Fruit fly (Drosophila melanogaster) whole organism, embryonic: Measurements from ENCODE around the gene Uxt.

ENCODE experiments used
- B-H2 ChIP-seq: fragments of 200-800 bp; sonication (Bioruptor generic); optimal IDR thresholded peaks from 2 replicates; lab custom pipeline; 2018; ENCODE audit warnings: missing biosample characterization, mild to moderate bottlenecking, missing genetic modification characterization
- Bteb2 ChIP-seq: fragments of 200-800 bp; sonication (Bioruptor generic); optimal IDR thresholded peaks from 2 replicates; lab custom pipeline; 2016; ENCODE audit warnings: missing biosample characterization, missing genetic modification characterization
- CG10979 ChIP-seq: fragments of 200-800 bp; sonication (Bioruptor generic); optimal IDR thresholded peaks from 2 replicates; lab custom pipeline; 2018; ENCODE audit warnings: missing biosample characterization, mild to moderate bottlenecking, missing genetic modification characterization, moderate library complexity
- CG12391 ChIP-seq: fragments of 200-800 bp; sonication (Bioruptor generic); optimal IDR thresholded peaks from 3 replicates; lab custom pipeline; 2018; ENCODE audit warnings: missing biosample characterization, mild to moderate bottlenecking, missing genetic modification characterization, moderate library complexity
- CG12942 ChIP-seq: fragments of 200-800 bp; sonication (Bioruptor generic); optimal IDR thresholded peaks from 3 replicates; lab custom pipeline; 2016; ENCODE audit warnings: missing biosample characterization, missing genetic modification characterization
- CG13287 ChIP-seq: fragments of 200-800 bp; sonication (Bioruptor generic); IDR thresholded peaks from 2 replicates; pipeline ENCODE4 v1.3.6; 2022; ENCODE audit warnings: missing biosample characterization, missing genetic modification characterization; ENCODE audit not compliant: partially characterized antibody
- CG15011 ChIP-seq: fragments of 200-800 bp; sonication (Bioruptor generic); optimal IDR thresholded peaks from 3 replicates; lab custom pipeline; 2018; ENCODE audit warnings: missing biosample characterization, mild to moderate bottlenecking, missing genetic modification characterization
- CG17912 ChIP-seq: fragments of 200-800 bp; sonication (Bioruptor generic); optimal IDR thresholded peaks from 2 replicates; lab custom pipeline; 2018; ENCODE audit warnings: missing biosample characterization, mild to moderate bottlenecking, missing genetic modification characterization
- CG18011 ChIP-seq: fragments of 200-800 bp; sonication (Bioruptor generic); optimal IDR thresholded peaks from 2 replicates; lab custom pipeline; 2017; ENCODE audit warnings: missing biosample characterization, missing genetic modification characterization, mild to moderate bottlenecking, moderate library complexity, missing genotype
- CG2199 ChIP-seq: fragments of 200-800 bp; sonication (Bioruptor generic); IDR thresholded peaks from 3 replicates; pipeline ENCODE4 v1.3.6; 2022; ENCODE audit warnings: missing biosample characterization, missing genetic modification characterization
- CG2712 ChIP-seq: fragments of 200-800 bp; optimal IDR thresholded peaks from 3 replicates; lab custom pipeline; 2019; ENCODE audit warnings: missing biosample characterization, mild to moderate bottlenecking, missing genetic modification characterization, moderate library complexity
- CG31365 ChIP-seq: fragments of 200-800 bp; sonication (Bioruptor generic); optimal IDR thresholded peaks from 2 replicates; lab custom pipeline; 2018; ENCODE audit warnings: missing biosample characterization, mild to moderate bottlenecking, missing genetic modification characterization
- CG3838 ChIP-seq: fragments of 200-800 bp; sonication (Bioruptor generic); optimal IDR thresholded peaks from 3 replicates; lab custom pipeline; 2016; ENCODE audit warnings: missing biosample characterization, missing genetic modification characterization
- CG3995 ChIP-seq: fragments of 200-800 bp; sonication (Bioruptor generic); optimal IDR thresholded peaks from 3 replicates; lab custom pipeline; 2016; ENCODE audit warnings: missing biosample characterization, missing genetic modification characterization
- CG42726 ChIP-seq: fragments of 200-800 bp; sonication (Bioruptor generic); IDR thresholded peaks from 2 replicates; pipeline ENCODE4 v1.3.6; 2022; ENCODE audit warnings: missing biosample characterization, missing genetic modification characterization; ENCODE audit not compliant: partially characterized antibody
- CG6765 ChIP-seq: fragments of 200-800 bp; sonication (Bioruptor generic); optimal IDR thresholded peaks from 3 replicates; lab custom pipeline; 2017; ENCODE audit warnings: missing biosample characterization, mild to moderate bottlenecking, missing genetic modification characterization
- CG7271 ChIP-seq: fragments of 200-800 bp; sonication (Bioruptor generic); optimal IDR thresholded peaks from 2 replicates; lab custom pipeline; 2018; ENCODE audit warnings: missing biosample characterization, mild to moderate bottlenecking, missing genetic modification characterization, moderate library complexity
- CG7556 ChIP-seq: fragments of 200-800 bp; sonication (Bioruptor generic); optimal IDR thresholded peaks from 2 replicates; lab custom pipeline; 2017; ENCODE audit warnings: missing biosample characterization, mild to moderate bottlenecking, missing genetic modification characterization
- CG7786 ChIP-seq: fragments of 200-800 bp; sonication (Bioruptor generic); optimal IDR thresholded peaks from 2 replicates; lab custom pipeline; 2016; ENCODE audit warnings: missing biosample characterization, missing genetic modification characterization
- CG9609 ChIP-seq: fragments of 200-800 bp; sonication (Bioruptor generic); optimal IDR thresholded peaks from 3 replicates; lab custom pipeline; 2016; ENCODE audit warnings: missing biosample characterization, missing genetic modification characterization
- CG9932 ChIP-seq: fragments of 200-800 bp; sonication (Bioruptor generic); IDR thresholded peaks from 2 replicates; pipeline ENCODE4 v1.3.6; 2022; ENCODE audit warnings: missing biosample characterization, missing genetic modification characterization
- Camta ChIP-seq: fragments of 200-800 bp; sonication (Bioruptor generic); optimal IDR thresholded peaks from 2 replicates; lab custom pipeline; 2016; ENCODE audit warnings: missing biosample characterization, missing genetic modification characterization
- Chrac-16 ChIP-seq: fragments of 200-800 bp; sonication (Bioruptor generic); optimal IDR thresholded peaks from 3 replicates; lab custom pipeline; 2016; ENCODE audit warnings: missing biosample characterization, missing genetic modification characterization
- D ChIP-seq, 2 experiments: fragments of 200-800 bp in 1 of 2; fragments of >200 bp in 1 of 2; sonication (Bioruptor generic) in 1 of 2; optimal IDR thresholded peaks; 2 replicates in 1 of 2; 3 replicates in 1 of 2; lab custom pipeline; 2017; ENCODE audit warnings: mild to moderate bottlenecking in 1 of 2, missing biosample characterization in 1 of 2, missing genetic modification characterization in 1 of 2, missing genetic modification reagents in 1 of 2
- Dref ChIP-seq: fragments of 200-800 bp; sonication (Bioruptor generic); IDR thresholded peaks from 2 replicates; pipeline ENCODE4 v1.3.6; 2022; ENCODE audit warnings: missing biosample characterization, missing genetic modification characterization
- ERR ChIP-seq: fragments of 200-800 bp; sonication (Bioruptor generic); optimal IDR thresholded peaks from 2 replicates; lab custom pipeline; 2016; ENCODE audit warnings: missing biosample characterization, missing genetic modification characterization
- Hr3 ChIP-seq: fragments of 200-800 bp; sonication (Bioruptor generic); optimal IDR thresholded peaks from 3 replicates; lab custom pipeline; 2016; ENCODE audit warnings: missing biosample characterization, missing genetic modification characterization
- Hr78 ChIP-seq, 2 experiments: fragments of 200-800 bp in 1 of 2; fragments of >200 bp in 1 of 2; sonication (Bioruptor generic) in 1 of 2; optimal IDR thresholded peaks; 2 replicates each; lab custom pipeline; 2017 to 2019; ENCODE audit warnings: missing biosample characterization in 2 of 2, missing genetic modification characterization in 2 of 2, mild to moderate bottlenecking in 1 of 2, moderate library complexity in 1 of 2
- MESR4 ChIP-seq: fragments of 200-800 bp; sonication (Bioruptor generic); optimal IDR thresholded peaks from 2 replicates; lab custom pipeline; 2018; ENCODE audit warnings: missing biosample characterization, mild to moderate bottlenecking, missing genetic modification characterization, moderate library complexity
- Max ChIP-seq: fragments of 200-800 bp; sonication (Bioruptor generic); optimal IDR thresholded peaks from 2 replicates; lab custom pipeline; 2016; ENCODE audit warnings: missing biosample characterization, mild to moderate bottlenecking, missing genetic modification characterization
- Nf-YA ChIP-seq: fragments of 200-800 bp; sonication (Bioruptor generic); IDR thresholded peaks from 2 replicates; pipeline ENCODE4 v1.3.6; 2022; ENCODE audit warnings: missing biosample characterization, missing genetic modification characterization
- Oli ChIP-seq: fragments of 200-800 bp; sonication (Bioruptor generic); optimal IDR thresholded peaks from 2 replicates; lab custom pipeline; 2018; ENCODE audit warnings: missing biosample characterization, mild to moderate bottlenecking, missing genetic modification characterization, moderate library complexity
- Spps ChIP-seq: fragments of 200-800 bp; sonication (Bioruptor generic); optimal IDR thresholded peaks from 2 replicates; lab custom pipeline; 2018; ENCODE audit warnings: missing biosample characterization, mild to moderate bottlenecking, missing genetic modification characterization
- TFAM ChIP-seq: fragments of 200-800 bp; sonication (Bioruptor generic); optimal IDR thresholded peaks from 2 replicates; lab custom pipeline; 2017; ENCODE audit warnings: missing biosample characterization, missing genetic modification characterization, inconsistent platforms
- cas ChIP-seq: fragments of 200-800 bp; sonication (Bioruptor generic); IDR thresholded peaks from 2 replicates; pipeline ENCODE4 v1.3.6; 2022; ENCODE audit warnings: missing biosample characterization, missing genetic modification characterization
- crp ChIP-seq, 2 experiments: fragments of 200-800 bp; sonication (Bioruptor generic); optimal IDR thresholded peaks; 2 replicates in 1 of 2; 3 replicates in 1 of 2; lab custom pipeline; 2017; ENCODE audit warnings: missing biosample characterization in 2 of 2, missing genetic modification characterization in 2 of 2, mild to moderate bottlenecking in 1 of 2, moderate library complexity in 1 of 2
- dm ChIP-seq: fragments of 200-800 bp; sonication (Bioruptor generic); optimal IDR thresholded peaks from 3 replicates; lab custom pipeline; 2016; ENCODE audit warnings: missing biosample characterization, missing genetic modification characterization
- fd96Cb ChIP-seq: fragments of 200-800 bp; sonication (Bioruptor generic); optimal IDR thresholded peaks from 2 replicates; lab custom pipeline; 2018; ENCODE audit warnings: missing biosample characterization, mild to moderate bottlenecking, missing genetic modification characterization, moderate library complexity
- gce ChIP-seq: fragments of 200-800 bp; sonication (Bioruptor generic); IDR thresholded peaks from 3 replicates; pipeline ENCODE4 v1.3.6; 2022; ENCODE audit warnings: missing biosample characterization, missing genetic modification characterization
- grau ChIP-seq: fragments of 200-800 bp; optimal IDR thresholded peaks from 3 replicates; lab custom pipeline; 2019; ENCODE audit warnings: missing biosample characterization, mild to moderate bottlenecking, missing genetic modification characterization, moderate library complexity
- gro ChIP-seq: fragments of 200-800 bp; sonication (Bioruptor generic); optimal IDR thresholded peaks from 2 replicates; lab custom pipeline; 2016; ENCODE audit warnings: missing biosample characterization, missing genetic modification characterization
- lmd ChIP-seq: fragments of 200-800 bp; sonication (Bioruptor generic); IDR thresholded peaks from 2 replicates; pipeline ENCODE4 v1.3.6; 2022; ENCODE audit warnings: missing biosample characterization, missing genetic modification characterization
- lola ChIP-seq, 3 experiments: fragments of >200 bp in 2 of 3; fragments of 200-800 bp in 1 of 3; sonication (Bioruptor generic) in 1 of 3; optimal IDR thresholded peaks; 2 replicates each; lab custom pipeline; 2017 to 2019; ENCODE audit warnings: missing biosample characterization in 3 of 3, missing genetic modification characterization in 3 of 3, mild to moderate bottlenecking in 1 of 3, moderate library complexity in 1 of 3
- mirr ChIP-seq: fragments of 200-800 bp; sonication (Bioruptor generic); optimal IDR thresholded peaks from 3 replicates; lab custom pipeline; 2018; ENCODE audit warnings: missing biosample characterization, mild to moderate bottlenecking, missing genetic modification characterization
- scrt ChIP-seq: fragments of 200-800 bp; sonication (Bioruptor generic); optimal IDR thresholded peaks from 2 replicates; lab custom pipeline; 2018; ENCODE audit warnings: missing biosample characterization, mild to moderate bottlenecking, missing genetic modification characterization, moderate library complexity
- sim ChIP-seq: fragments of 200-800 bp; sonication (Bioruptor generic); IDR thresholded peaks from 2 replicates; pipeline ENCODE4 v1.3.6; 2022; ENCODE audit warnings: missing biosample characterization, missing genetic modification characterization
- sqz ChIP-seq: fragments of 200-800 bp; sonication (Bioruptor generic); optimal IDR thresholded peaks from 3 replicates; lab custom pipeline; 2018; ENCODE audit warnings: missing biosample characterization, mild to moderate bottlenecking, missing genetic modification characterization
- unc-4 ChIP-seq: fragments of 200-800 bp; sonication (Bioruptor generic); IDR thresholded peaks from 2 replicates; pipeline ENCODE4 v1.3.6; 2022; ENCODE audit warnings: missing biosample characterization, missing genetic modification characterization; ENCODE audit not compliant: partially characterized antibody
- zfh1 ChIP-seq: fragments of 200-800 bp; sonication (Bioruptor generic); IDR thresholded peaks from 3 replicates; pipeline ENCODE4 v1.3.6; 2022; ENCODE audit warnings: missing biosample characterization, missing genetic modification characterization

Uxt gene

DNA sequence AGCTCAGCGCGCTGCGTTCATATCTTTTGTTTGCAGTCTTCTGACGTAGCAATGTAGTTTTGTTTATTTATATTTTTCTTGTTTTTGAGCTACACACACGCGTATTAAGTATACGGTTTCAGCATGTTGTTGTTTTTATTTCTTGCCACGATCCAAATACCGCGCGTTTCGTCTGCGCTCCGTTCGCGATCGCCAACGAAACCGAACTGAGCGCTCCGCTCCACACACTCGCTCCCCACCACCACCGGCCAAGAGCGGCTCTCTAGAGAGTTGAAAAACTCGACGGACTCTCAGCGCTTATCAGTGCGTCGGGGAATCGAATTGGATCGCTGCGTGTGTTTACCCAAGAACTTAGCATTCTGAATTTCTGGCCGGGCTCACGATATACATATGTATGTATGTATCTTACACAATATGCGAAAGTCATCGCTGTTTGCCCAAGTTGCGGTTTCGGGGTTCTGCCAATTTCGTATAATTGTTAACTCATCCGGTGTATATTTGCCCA lies 8.2 kb downstream of the Uxt start, which contains the start of gene yuri:
TSS of gene yuri (minus strand) at position 210 of the 505 bp plus-strand sequence.
- TF ChIP-seq CG18011 (GFP tag; lab: Kevin White, UChicago): no peak
- peak; percentile 10 for TF ChIP-seq CG12391 (tag; lab: Kevin White, UChicago)
- TF ChIP-seq fd96Cb (tag; lab: Kevin White, UChicago): no peak
- 0 out of 3 replicates have a peak, but pooled peaks have one; percentile 38 for TF ChIP-seq gce (GFP tag; lab: Robert Waterston, UW)
- TF ChIP-seq CG17912 (GFP tag; lab: Kevin White, UChicago): peak; percentile 18
- TF ChIP-seq Camta (GFP tag; lab: Kevin White, UChicago): no peak
- no peak for TF ChIP-seq ERR (GFP tag; lab: Kevin White, UChicago)
- no peak for TF ChIP-seq Oli (tag; lab: Kevin White, UChicago)
- TF ChIP-seq dm: peak; percentile 46
- TF ChIP-seq Max (GFP tag; lab: Kevin White, UChicago): peak; percentile 40
- no peak for TF ChIP-seq cas (GFP tag; lab: Robert Waterston, UW)
- no peak for TF ChIP-seq CG42726 (GFP tag; lab: Robert Waterston, UW)
- TF ChIP-seq crp (GFP tag; optimal IDR thresholded peaks at IDR 0.05; lab: Kevin White, UChicago): no peak
- peak; percentile 14 for TF ChIP-seq Spps (tag; lab: Kevin White, UChicago)
- TF ChIP-seq CG9932 (GFP tag; lab: Robert Waterston, UW): no peak
- TF ChIP-seq CG3995: no peak
- TF ChIP-seq Bteb2 (GFP tag; lab: Kevin White, UChicago): peak; percentile 19
- TF ChIP-seq CG2712 (tag; lab: Kevin White, UChicago): no peak
- TF ChIP-seq lola (GFP tag; optimal IDR thresholded peaks at IDR 0.05; lab: Kevin White, UChicago): no peak
- no peak for TF ChIP-seq Chrac-16
- peak; percentile 59; the same call in 1 of the 3 replicates for TF ChIP-seq CG2199 (GFP tag; lab: Robert Waterston, UW)
- peak; percentile 10 for TF ChIP-seq MESR4 (GFP tag; lab: Kevin White, UChicago)
- TF ChIP-seq sqz: peak; percentile 63
- TF ChIP-seq scrt (GFP tag; lab: Kevin White, UChicago): peak; percentile 31
- peak; percentile 51 for TF ChIP-seq CG31365 (tag; lab: Kevin White, UChicago)
- peak; percentile 16 for TF ChIP-seq CG7786 (GFP tag; lab: Kevin White, UChicago)
- no peak for TF ChIP-seq CG9609 (GFP tag; lab: Kevin White, UChicago)
- TF ChIP-seq CG7556 (GFP tag; lab: Kevin White, UChicago): no peak
- TF ChIP-seq mirr (GFP tag; lab: Kevin White, UChicago): peak; percentile 71
- TF ChIP-seq B-H2 (GFP tag; lab: Kevin White, UChicago): peak; percentile 8
- TF ChIP-seq grau (tag; lab: Kevin White, UChicago): no peak
- peak; percentile 26 for TF ChIP-seq CG10979
- TF ChIP-seq CG3838 (GFP tag; lab: Kevin White, UChicago): no peak
- no peak for TF ChIP-seq Hr78 (GFP tag; optimal IDR thresholded peaks at IDR 0.05; lab: Kevin White, UChicago)
- TF ChIP-seq zfh1 (GFP tag; lab: Robert Waterston, UW): 0 out of 3 replicates have a peak, but pooled peaks have one; percentile 28
- no peak for TF ChIP-seq D (optimal IDR thresholded peaks at IDR 0.05; lab: Kevin White, UChicago)
- TF ChIP-seq D (GFP tag; optimal IDR thresholded peaks at IDR 0.05; lab: Kevin White, UChicago): no peak
- TF ChIP-seq gro (GFP tag; lab: Kevin White, UChicago): peak; percentile 64
- no peak for TF ChIP-seq lmd (GFP tag; lab: Robert Waterston, UW)
- no peak for TF ChIP-seq sim (GFP tag; lab: Robert Waterston, UW)
- TF ChIP-seq Hr3: no peak
- no peak for TF ChIP-seq Dref (GFP tag; lab: Robert Waterston, UW)
- peak; percentile 56 for TF ChIP-seq CG6765 (GFP tag; lab: Kevin White, UChicago)
- peak; percentile 6 for TF ChIP-seq CG15011 (GFP tag; lab: Kevin White, UChicago)
- no peak for TF ChIP-seq CG12942 (GFP tag; lab: Kevin White, UChicago)
- TF ChIP-seq TFAM: no peak
- peak; percentile 54 for TF ChIP-seq unc-4 (GFP tag; lab: Robert Waterston, UW)
- TF ChIP-seq CG13287 (GFP tag; lab: Robert Waterston, UW): peak; percentile 77
- TF ChIP-seq CG7271 (tag; lab: Kevin White, UChicago): no peak
- peak; percentile 37; the same call in 1 of the 2 replicates for TF ChIP-seq Nf-YA (GFP tag; lab: Robert Waterston, UW)
